Worm (Caenorhabditis elegans) whole organism, young adult: ENCODE results near the gene srv-2.

Experiments
- B0336.3 ChIP-seq: fragments of 200-800 bp; sonication (Bioruptor generic); IDR thresholded peaks from 2 replicates; pipeline ENCODE4 v1.3.6; 2022; ENCODE audit warnings: missing genetic modification characterization, missing compliant biosample characterization
- F23B12.7 ChIP-seq: sonication (generic microtip); optimal IDR thresholded peaks from 2 replicates; lab custom pipeline; 2017; ENCODE audit warnings: missing genetic modification characterization, mild to moderate bottlenecking, missing compliant biosample characterization, antibody characterized with exemption, moderate library complexity; ENCODE audit not compliant: insufficient read depth
- F33H1.4 ChIP-seq: fragments of 200-800 bp; sonication (Bioruptor generic); IDR thresholded peaks from 2 replicates; pipeline ENCODE4 v1.3.6; 2022; ENCODE audit warnings: missing genetic modification reagents, missing genetic modification characterization, missing compliant biosample characterization
- F52B5.7 ChIP-seq: sonication (generic microtip); optimal IDR thresholded peaks from 2 replicates; lab custom pipeline; 2016; ENCODE audit warnings: mild to moderate bottlenecking, missing genetic modification characterization, missing compliant biosample characterization
- F57A8.1 ChIP-seq: fragments of 200-800 bp; sonication (Bioruptor generic); optimal IDR thresholded peaks from 2 replicates; lab custom pipeline; 2018; ENCODE audit warnings: mild to moderate bottlenecking, missing genetic modification characterization, moderate library complexity, missing compliant biosample characterization
- F57C9.4 ChIP-seq: sonication (generic microtip); optimal IDR thresholded peaks from 2 replicates; lab custom pipeline; 2017; ENCODE audit warnings: mild to moderate bottlenecking, missing genetic modification characterization, missing compliant biosample characterization
- T07F8.4 ChIP-seq: sonication (generic microtip); optimal IDR thresholded peaks from 2 replicates; lab custom pipeline; 2016; ENCODE audit warnings: mild to moderate bottlenecking, missing genetic modification characterization, moderate library complexity, missing compliant biosample characterization
- T26A5.8 ChIP-seq: sonication (generic microtip); optimal IDR thresholded peaks from 2 replicates; lab custom pipeline; 2016; ENCODE audit warnings: missing genetic modification characterization, missing compliant biosample characterization
- Y53F4B.3 ChIP-seq: fragments of 200-800 bp; sonication (Bioruptor generic); IDR thresholded peaks from 2 replicates; pipeline ENCODE4 v1.3.6; 2022; ENCODE audit warnings: missing genetic modification reagents, missing genetic modification characterization, missing compliant biosample characterization
- akir-1 ChIP-seq: fragments of 200-800 bp; sonication (Bioruptor generic); optimal IDR thresholded peaks from 2 replicates; lab custom pipeline; 2018; ENCODE audit warnings: mild to moderate bottlenecking, missing genetic modification characterization, moderate library complexity, missing compliant biosample characterization
- ama-1 ChIP-seq, 3 experiments: fragments of 150-350 bp in 1 of 3; sonication (generic microtip) in 2 of 3; optimal IDR thresholded peaks; 2 replicates each; lab custom pipeline; 2014 to 2018; ENCODE audit warnings: missing biosample characterization in 2 of 3, missing genetic modification characterization in 2 of 3, missing genetic modification reagents in 2 of 3
- aptf-3 ChIP-seq: fragments of 200-800 bp; sonication (Bioruptor generic); IDR thresholded peaks from 2 replicates; pipeline ENCODE4 v1.3.6; 2022; ENCODE audit warnings: missing genetic modification characterization, missing compliant biosample characterization
- atf-7 ChIP-seq: sonication (generic microtip); optimal IDR thresholded peaks from 2 replicates; lab custom pipeline; 2017; ENCODE audit warnings: mild to moderate bottlenecking, missing genetic modification characterization, missing compliant biosample characterization
- cebp-1 ChIP-seq, 2 experiments: fragments of 200-800 bp in 1 of 2; sonication (Bioruptor generic) in 1 of 2; sonication (generic microtip) in 1 of 2; IDR thresholded peaks in 1 of 2; optimal IDR thresholded peaks in 1 of 2; 2 replicates each; pipeline versions ENCODE4 v1.3.6 to Lab custom; 2017 to 2022; ENCODE audit warnings: missing compliant biosample characterization in 2 of 2, missing genetic modification characterization in 2 of 2, mild to moderate bottlenecking in 1 of 2, missing genetic modification reagents in 1 of 2, moderate library complexity in 1 of 2
- cebp-2 ChIP-seq: fragments of 200-800 bp; sonication (Bioruptor generic); IDR thresholded peaks from 2 replicates; pipeline ENCODE4 v1.3.6; 2022; ENCODE audit warnings: missing genetic modification characterization, missing compliant biosample characterization
- ceh-27 ChIP-seq: fragments of 200-800 bp; sonication (Bioruptor generic); optimal IDR thresholded peaks from 2 replicates; lab custom pipeline; 2018; ENCODE audit warnings: mild to moderate bottlenecking, missing genetic modification characterization, moderate library complexity, missing compliant biosample characterization
- ceh-91 ChIP-seq: fragments of 200-800 bp; sonication (Bioruptor generic); IDR thresholded peaks from 2 replicates; pipeline ENCODE4 v1.3.6; 2022; ENCODE audit warnings: missing genetic modification reagents, missing genetic modification characterization, missing compliant biosample characterization
- die-1 ChIP-seq: sonication (generic microtip); optimal IDR thresholded peaks from 2 replicates; lab custom pipeline; 2016; ENCODE audit warnings: missing genotype, mild to moderate bottlenecking, missing genetic modification characterization, missing compliant biosample characterization
- dpff-1 ChIP-seq: sonication (generic microtip); optimal IDR thresholded peaks from 2 replicates; lab custom pipeline; 2017; ENCODE audit warnings: mild to moderate bottlenecking, missing genetic modification characterization, missing compliant biosample characterization
- ekl-4 ChIP-seq: fragments of 200-800 bp; sonication (Bioruptor generic); IDR thresholded peaks from 2 replicates; pipeline ENCODE4 v1.3.6; 2022; ENCODE audit warnings: missing genetic modification reagents, missing genetic modification characterization, missing compliant biosample characterization
- fkh-3 ChIP-seq: sonication (generic microtip); optimal IDR thresholded peaks from 2 replicates; lab custom pipeline; 2016; ENCODE audit warnings: mild to moderate bottlenecking, missing genetic modification characterization, missing compliant biosample characterization
- hlh-26 ChIP-seq: fragments of 200-800 bp; sonication (Bioruptor generic); conservative IDR thresholded peaks from 2 replicates; pipeline ENCODE4 v1.3.6; 2022; ENCODE audit warnings: missing genetic modification reagents, missing genetic modification characterization, missing compliant biosample characterization
- hmg-1.2 ChIP-seq: fragments of 200-800 bp; sonication (Bioruptor generic); IDR thresholded peaks from 2 replicates; pipeline ENCODE4 v1.3.6; 2022; ENCODE audit warnings: missing genetic modification reagents, missing genetic modification characterization, missing compliant biosample characterization
- let-526 ChIP-seq: fragments of 200-800 bp; sonication (Bioruptor generic); IDR thresholded peaks from 2 replicates; pipeline ENCODE4 v1.3.6; 2022; ENCODE audit warnings: missing genetic modification reagents, missing genetic modification characterization, missing compliant biosample characterization
- let-607 ChIP-seq, 2 experiments: fragments of 200-800 bp in 1 of 2; sonication (Bioruptor generic) in 1 of 2; sonication (generic microtip) in 1 of 2; optimal IDR thresholded peaks; 2 replicates each; lab custom pipeline; 2016 to 2018; ENCODE audit warnings: mild to moderate bottlenecking in 2 of 2, missing compliant biosample characterization in 2 of 2, missing genetic modification characterization in 2 of 2, moderate library complexity in 2 of 2, missing genotype in 1 of 2
- madf-10 ChIP-seq: sonication (generic microtip); optimal IDR thresholded peaks from 2 replicates; lab custom pipeline; 2016; ENCODE audit warnings: mild to moderate bottlenecking, missing genetic modification characterization, missing compliant biosample characterization
- madf-3 ChIP-seq: fragments of 200-800 bp; sonication (Bioruptor generic); IDR thresholded peaks from 2 replicates; pipeline ENCODE4 v1.3.6; 2022; ENCODE audit warnings: missing genetic modification reagents, missing genetic modification characterization, missing compliant biosample characterization
- madf-6 ChIP-seq: fragments of 200-800 bp; sonication (Bioruptor generic); IDR thresholded peaks from 2 replicates; pipeline ENCODE4 v1.3.6; 2022; ENCODE audit warnings: missing genetic modification reagents, missing genetic modification characterization, missing compliant biosample characterization
- madf-8 ChIP-seq: fragments of 200-800 bp; sonication (Bioruptor generic); conservative IDR thresholded peaks from 2 replicates; pipeline ENCODE4 v1.3.6; 2022; ENCODE audit warnings: missing genetic modification reagents, missing genetic modification characterization, missing compliant biosample characterization
- mcd-1 ChIP-seq: fragments of 200-800 bp; sonication (Bioruptor generic); IDR thresholded peaks from 2 replicates; pipeline ENCODE4 v1.3.6; 2022; ENCODE audit warnings: missing genetic modification reagents, missing genetic modification characterization, missing compliant biosample characterization
- nhr-179 ChIP-seq: sonication (generic microtip); optimal IDR thresholded peaks from 2 replicates; lab custom pipeline; 2016; ENCODE audit warnings: mild to moderate bottlenecking, missing genetic modification characterization, missing compliant biosample characterization
- nhr-27 ChIP-seq: fragments of 200-800 bp; sonication (Bioruptor generic); optimal IDR thresholded peaks from 2 replicates; lab custom pipeline; 2018; ENCODE audit warnings: mild to moderate bottlenecking, missing genetic modification characterization, moderate library complexity, missing compliant biosample characterization
- nhr-90 ChIP-seq: sonication (generic microtip); optimal IDR thresholded peaks from 2 replicates; lab custom pipeline; 2016; ENCODE audit warnings: missing genotype, mild to moderate bottlenecking, missing genetic modification characterization, missing compliant biosample characterization
- repo-1 ChIP-seq: sonication (generic microtip); optimal IDR thresholded peaks from 2 replicates; lab custom pipeline; 2017; ENCODE audit warnings: mild to moderate bottlenecking, missing genetic modification characterization, missing compliant biosample characterization
- snpc-1.3 ChIP-seq: sonication (generic microtip); optimal IDR thresholded peaks from 2 replicates; lab custom pipeline; 2017; ENCODE audit warnings: missing genetic modification characterization, mild to moderate bottlenecking, missing compliant biosample characterization, antibody characterized with exemption, moderate library complexity, missing genotype, missing genetic modification reagents; ENCODE audit not compliant: insufficient read depth
- tbp1 ChIP-seq: fragments of 200-800 bp; sonication (Bioruptor generic); optimal IDR thresholded peaks from 2 replicates; lab custom pipeline; 2018; ENCODE audit warnings: mild to moderate bottlenecking, missing genetic modification characterization, missing compliant biosample characterization
- tbx-9 ChIP-seq: sonication (generic microtip); optimal IDR thresholded peaks from 2 replicates; lab custom pipeline; 2016; ENCODE audit warnings: borderline replicate concordance, missing genetic modification characterization, inconsistent platforms, missing compliant biosample characterization
- tlf-1 ChIP-seq: fragments of 200-800 bp; sonication (Bioruptor generic); optimal IDR thresholded peaks from 2 replicates; lab custom pipeline; 2018; ENCODE audit warnings: mild to moderate bottlenecking, missing genetic modification characterization, missing compliant biosample characterization
- unc-130 ChIP-seq: sonication (generic microtip); optimal IDR thresholded peaks from 2 replicates; lab custom pipeline; 2016; ENCODE audit warnings: missing genetic modification reagents, missing genetic modification characterization, missing compliant biosample characterization
- unc-62 ChIP-seq: fragments of 150-350 bp; optimal IDR thresholded peaks from 2 replicates; lab custom pipeline; 2014; ENCODE audit warnings: missing biosample characterization, missing genetic modification reagents, missing genetic modification characterization
- ztf-22 ChIP-seq: fragments of 200-800 bp; sonication (Bioruptor generic); optimal IDR thresholded peaks from 2 replicates; lab custom pipeline; 2018; ENCODE audit warnings: mild to moderate bottlenecking, missing genetic modification characterization, moderate library complexity, missing compliant biosample characterization
- ztf-25 ChIP-seq: fragments of 200-800 bp; sonication (Bioruptor generic); IDR thresholded peaks from 2 replicates; pipeline ENCODE4 v1.3.6; 2022; ENCODE audit warnings: missing genetic modification reagents, missing genetic modification characterization, missing compliant biosample characterization
- ztf-26 ChIP-seq: sonication (generic microtip); optimal IDR thresholded peaks from 2 replicates; lab custom pipeline; 2017; ENCODE audit warnings: missing genetic modification characterization, missing compliant biosample characterization
- ztf-3 ChIP-seq: fragments of 200-800 bp; sonication (Bioruptor generic); optimal IDR thresholded peaks from 2 replicates; lab custom pipeline; 2018; ENCODE audit warnings: mild to moderate bottlenecking, missing genetic modification characterization, missing compliant biosample characterization
- ztf-6 ChIP-seq: fragments of 200-800 bp; sonication (Bioruptor generic); IDR thresholded peaks from 2 replicates; pipeline ENCODE4 v1.3.6; 2022; ENCODE audit warnings: missing genetic modification reagents, missing genetic modification characterization, missing compliant biosample characterization

Gene srv-2

DNA sequence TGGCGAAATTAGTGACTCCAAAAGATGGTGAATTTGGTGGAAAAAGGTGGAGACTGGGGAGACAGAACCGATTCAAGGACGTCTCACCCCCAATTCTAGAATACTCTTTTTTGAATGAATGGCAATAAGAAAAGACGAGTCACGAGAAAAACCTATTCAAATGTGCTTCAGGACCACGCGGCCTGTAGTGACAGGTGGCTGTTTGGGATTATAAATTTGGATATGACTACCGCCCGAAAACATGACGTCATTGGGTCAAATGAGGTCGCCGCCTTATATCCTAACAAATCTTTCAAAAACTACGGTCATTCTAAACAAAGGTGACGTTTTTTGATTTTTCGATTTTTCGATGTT is 48.1 kb downstream of the srv-2 start (continued):
- TF ChIP-seq ekl-4 (GFP tag; lab: Robert Waterston, UW) (no peak), atf-7 (tag; lab: Kevin White, UChicago) (peak; percentile 57)

DNA sequence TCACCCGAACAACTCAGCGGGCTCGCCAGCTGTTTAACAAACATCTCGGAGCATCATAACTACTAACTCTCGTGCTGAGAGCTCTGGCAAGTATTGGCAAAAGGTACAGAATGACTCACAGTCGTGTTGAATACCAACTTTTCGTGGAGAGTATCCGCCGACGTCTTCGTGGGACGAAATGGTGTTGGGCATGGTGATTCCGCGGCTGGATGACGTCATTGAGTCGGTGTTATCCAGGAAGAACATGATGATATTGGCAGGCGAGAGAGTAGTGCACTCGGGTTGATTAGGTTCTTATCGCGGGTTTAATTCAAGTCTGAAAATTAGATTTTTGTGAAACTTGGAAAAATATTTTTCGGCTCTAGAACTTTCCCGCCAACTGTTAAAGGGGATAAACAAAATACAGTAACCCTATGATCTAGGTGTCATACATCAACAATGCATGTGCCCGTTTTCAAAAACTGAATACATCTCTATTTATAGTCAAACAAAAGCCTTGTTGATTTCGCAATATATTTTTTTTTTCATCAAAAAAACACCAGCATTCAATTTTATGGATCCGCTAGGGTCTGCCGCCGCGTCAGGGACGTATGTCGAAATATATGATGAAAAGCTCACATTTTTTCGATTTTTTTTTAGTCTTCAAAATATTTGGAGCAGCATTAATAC is 48.6 kb downstream of the srv-2 start:
- no peak for TF ChIP-seq unc-130
- TF ChIP-seq repo-1 (tag; lab: Kevin White, UChicago): peak; percentile 49
- no peak for TF ChIP-seq cebp-2
- TF ChIP-seq T26A5.8: no peak
- TF ChIP-seq F52B5.7 (tag; lab: Kevin White, UChicago): no peak
- no peak for TF ChIP-seq nhr-90 (tag; lab: Kevin White, UChicago)
- no peak for TF ChIP-seq Y53F4B.3
- TF ChIP-seq aptf-3: no peak
- TF ChIP-seq nhr-179 (tag; lab: Kevin White, UChicago): no peak
- no peak for TF ChIP-seq nhr-27
- TF ChIP-seq F57C9.4: no peak
- no peak for TF ChIP-seq akir-1
- no peak for TF ChIP-seq die-1 (tag; lab: Kevin White, UChicago)
- TF ChIP-seq tbx-9 (tag; lab: Kevin White, UChicago): no peak
- no peak for TF ChIP-seq madf-10 (tag; lab: Kevin White, UChicago)
- no peak for TF ChIP-seq F23B12.7 (tag; lab: Kevin White, UChicago)
- TF ChIP-seq cebp-1 (GFP tag; IDR thresholded peaks at IDR 0.05; lab: Robert Waterston, UW): peak; percentile 92
- TF ChIP-seq cebp-1 (tag; optimal IDR thresholded peaks at IDR 0.05; lab: Kevin White, UChicago): peak; percentile 97
- TF ChIP-seq F57A8.1 (GFP tag; lab: Kevin White, UChicago): no peak
- no peak for TF ChIP-seq madf-6 (GFP tag; lab: Robert Waterston, UW)
- peak; percentile 22; the same call in 1 of the 2 replicates for TF ChIP-seq B0336.3 (GFP tag; lab: Robert Waterston, UW)
- no peak for TF ChIP-seq snpc-1.3 (tag; lab: Kevin White, UChicago)
- no peak for TF ChIP-seq T07F8.4
- peak; percentile 65 for TF ChIP-seq atf-7 (tag; lab: Kevin White, UChicago)
- peak; percentile 3 for TF ChIP-seq fkh-3 (tag; lab: Kevin White, UChicago)
- TF ChIP-seq dpff-1: no peak
- TF ChIP-seq madf-8 (GFP tag; lab: Robert Waterston, UW): no peak
- TF ChIP-seq unc-62 (GFP tag; lab: Kevin White, UChicago): no peak
- TF ChIP-seq ztf-3 (GFP tag; lab: Kevin White, UChicago): no peak
- TF ChIP-seq madf-3: no peak
- TF ChIP-seq ekl-4 (GFP tag; lab: Robert Waterston, UW): peak; percentile 26; the same call in 1 of the 2 replicates
- no peak for TF ChIP-seq let-526
- no peak for TF ChIP-seq tlf-1 (GFP tag; lab: Kevin White, UChicago)
- TF ChIP-seq ceh-27 (GFP tag; lab: Kevin White, UChicago): no peak
- TF ChIP-seq tbp1 (GFP tag; lab: Kevin White, UChicago): no peak
- peak; percentile 20; the same call in 1 of the 2 replicates for TF ChIP-seq mcd-1 (GFP tag; lab: Robert Waterston, UW)
- TF ChIP-seq ztf-22: no peak
- no peak for TF ChIP-seq hlh-26
- no peak for TF ChIP-seq F33H1.4 (GFP tag; lab: Robert Waterston, UW)
- TF ChIP-seq ama-1 (optimal IDR thresholded peaks at IDR 0.05; lab: Kevin White, UChicago): peak; percentile 46
- TF ChIP-seq ama-1 (GFP tag; optimal IDR thresholded peaks at IDR 0.05; lab: Kevin White, UChicago): no peak
- no peak for TF ChIP-seq ceh-91
- TF ChIP-seq hmg-1.2 (GFP tag; lab: Robert Waterston, UW): no peak
- TF ChIP-seq let-607 (tag; optimal IDR thresholded peaks at IDR 0.05; lab: Kevin White, UChicago): peak in 1 of 2 experiments; percentile 31
- TF ChIP-seq ztf-25: no peak
- TF ChIP-seq ztf-26 (tag; lab: Kevin White, UChicago): peak; percentile 48
- no peak for TF ChIP-seq ztf-6 (GFP tag; lab: Robert Waterston, UW)
